Worm (Caenorhabditis elegans) whole organism, late embryonic: ENCODE data around the gene C49C3.21.

Source experiments
- C38D4.7 ChIP-seq: fragments of 200-800 bp; sonication (Bioruptor generic); optimal IDR thresholded peaks from 2 replicates; lab custom pipeline; 2018; ENCODE audit warnings: mild to moderate bottlenecking, missing genetic modification characterization, moderate library complexity, missing compliant biosample characterization
- ama-1 ChIP-seq: fragments of 150-350 bp; optimal IDR thresholded peaks from 2 replicates; lab custom pipeline; 2014
- elt-2 ChIP-seq: sonication (generic microtip); optimal IDR thresholded peaks from 2 replicates; lab custom pipeline; 2016; ENCODE audit warnings: missing genetic modification reagents, missing genetic modification characterization, missing compliant biosample characterization
- npax-4 ChIP-seq: sonication (generic microtip); optimal IDR thresholded peaks from 2 replicates; lab custom pipeline; 2016; ENCODE audit warnings: missing genetic modification characterization, missing compliant biosample characterization
- zip-5 ChIP-seq: sonication (generic microtip); optimal IDR thresholded peaks from 2 replicates; lab custom pipeline; 2016; ENCODE audit warnings: missing genetic modification characterization, missing compliant biosample characterization

DNA sequence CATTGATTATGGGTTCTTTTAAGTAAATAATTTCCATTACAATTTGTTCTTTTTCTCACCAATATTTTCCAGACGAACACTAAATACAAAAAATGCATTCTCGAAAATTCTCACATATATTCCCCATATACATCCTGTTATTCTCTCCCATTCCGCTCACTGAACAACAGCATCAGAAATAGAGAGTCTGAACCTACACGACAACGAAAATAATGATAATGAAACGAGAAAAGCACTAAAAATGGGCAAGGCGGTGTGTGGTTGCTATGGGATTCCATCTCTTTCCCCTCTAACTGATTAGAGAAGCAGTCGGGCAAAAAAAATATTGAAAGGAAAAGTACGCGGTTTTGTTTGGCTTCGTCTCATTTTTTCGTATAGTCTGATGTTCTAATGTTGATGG, 40.3 kb downstream of the C49C3.21 start, which contains the start of gene C30H6.12:
- no peak for TF ChIP-seq C38D4.7
- no peak for TF ChIP-seq ama-1 (lab: Kevin White, UChicago)
- no peak for TF ChIP-seq elt-2
- TF ChIP-seq zip-5 (tag; lab: Kevin White, UChicago): no peak
- TF ChIP-seq npax-4 (tag; lab: Kevin White, UChicago): no peak
